Fruit fly (Drosophila melanogaster) whole organism, prepupa: ENCODE measurements around the gene Ppi1.

Experiments used
- Blimp-1 ChIP-seq: fragments of 200-800 bp; sonication (Bioruptor generic); optimal IDR thresholded peaks from 3 replicates; lab custom pipeline; 2017; ENCODE audit warnings: missing biosample characterization, missing genetic modification characterization, mild to moderate bottlenecking, moderate library complexity, missing genetic modification reagents
- CG10631 ChIP-seq: fragments of 200-800 bp; sonication (Bioruptor generic); optimal IDR thresholded peaks from 2 replicates; lab custom pipeline; 2016; ENCODE audit warnings: missing biosample characterization, missing genetic modification characterization
- CG11294 ChIP-seq: fragments of 200-800 bp; sonication (Bioruptor generic); IDR thresholded peaks from 2 replicates; pipeline ENCODE4 v1.3.6; 2022; ENCODE audit warnings: missing biosample characterization, missing genetic modification characterization
- CG11762 ChIP-seq: fragments of 200-800 bp; sonication (Bioruptor generic); optimal IDR thresholded peaks from 3 replicates; lab custom pipeline; 2016; ENCODE audit warnings: missing biosample characterization, missing genetic modification characterization; ENCODE audit not compliant: insufficient read depth
- CG15336 ChIP-seq: fragments of 200-800 bp; sonication (Bioruptor generic); IDR thresholded peaks from 2 replicates; pipeline ENCODE4 v1.3.6; 2022; ENCODE audit warnings: missing biosample characterization, missing genetic modification characterization
- CG16779 ChIP-seq: fragments of 200-800 bp; sonication (Bioruptor generic); optimal IDR thresholded peaks from 3 replicates; lab custom pipeline; 2017; ENCODE audit warnings: missing biosample characterization, mild to moderate bottlenecking, missing genetic modification characterization
- CG32006 ChIP-seq: fragments of 200-800 bp; sonication (Bioruptor generic); optimal IDR thresholded peaks from 3 replicates; lab custom pipeline; 2017; ENCODE audit warnings: missing biosample characterization, mild to moderate bottlenecking, missing genetic modification characterization
- CG34406 ChIP-seq: fragments of 200-800 bp; sonication (Bioruptor generic); optimal IDR thresholded peaks from 3 replicates; lab custom pipeline; 2016; ENCODE audit warnings: missing biosample characterization, missing genetic modification characterization
- CG3919 ChIP-seq: fragments of 200-800 bp; sonication (Bioruptor generic); optimal IDR thresholded peaks from 3 replicates; lab custom pipeline; 2016; ENCODE audit warnings: missing biosample characterization, missing genetic modification characterization
- CG4318 ChIP-seq: fragments of 200-800 bp; sonication (Bioruptor generic); optimal IDR thresholded peaks from 3 replicates; lab custom pipeline; 2017; ENCODE audit warnings: missing biosample characterization, mild to moderate bottlenecking, missing genetic modification characterization
- CG6163 ChIP-seq: fragments of 200-800 bp; sonication (Bioruptor generic); IDR thresholded peaks from 3 replicates; pipeline ENCODE4 v1.3.6; 2022; ENCODE audit warnings: missing biosample characterization, missing genetic modification characterization
- CG6276 ChIP-seq: fragments of 200-800 bp; sonication (Bioruptor generic); optimal IDR thresholded peaks from 2 replicates; lab custom pipeline; 2017; ENCODE audit warnings: missing biosample characterization, mild to moderate bottlenecking, missing genetic modification characterization
- CG6792 ChIP-seq: fragments of 200-800 bp; sonication (Bioruptor generic); optimal IDR thresholded peaks from 3 replicates; lab custom pipeline; 2016; ENCODE audit warnings: missing biosample characterization, missing genetic modification characterization
- CG6808 ChIP-seq: fragments of 200-800 bp; sonication (Bioruptor generic); optimal IDR thresholded peaks from 3 replicates; lab custom pipeline; 2017; ENCODE audit warnings: missing biosample characterization, missing genetic modification characterization, mild to moderate bottlenecking, moderate library complexity, missing genetic modification reagents
- CG6854 ChIP-seq: fragments of 200-800 bp; sonication (Bioruptor generic); optimal IDR thresholded peaks from 2 replicates; lab custom pipeline; 2017; ENCODE audit warnings: missing biosample characterization, mild to moderate bottlenecking, missing genetic modification characterization
- CG8119 ChIP-seq: fragments of 200-800 bp; sonication (Bioruptor generic); IDR thresholded peaks from 3 replicates; pipeline ENCODE4 v1.3.6; 2022; ENCODE audit warnings: missing biosample characterization, missing genetic modification characterization
- CG8319 ChIP-seq: fragments of 200-800 bp; sonication (Bioruptor generic); optimal IDR thresholded peaks from 3 replicates; lab custom pipeline; 2016; ENCODE audit warnings: missing biosample characterization, missing genetic modification characterization
- CG8632 ChIP-seq: fragments of 200-800 bp; sonication (Bioruptor generic); optimal IDR thresholded peaks from 3 replicates; lab custom pipeline; 2016; ENCODE audit warnings: missing biosample characterization, missing genetic modification characterization
- Eip75B ChIP-seq: fragments of 200-800 bp; sonication (Bioruptor generic); optimal IDR thresholded peaks from 3 replicates; lab custom pipeline; 2016; ENCODE audit warnings: missing biosample characterization, missing genetic modification characterization
- Eip78C ChIP-seq: fragments of 200-800 bp; sonication (Bioruptor generic); peaks from one replicate; lab custom pipeline; 2016; ENCODE audit warnings: missing biosample characterization, missing genetic modification characterization
- Eip93F ChIP-seq: fragments of 200-800 bp; sonication (Bioruptor generic); optimal IDR thresholded peaks from 2 replicates; lab custom pipeline; 2016; ENCODE audit warnings: missing biosample characterization, mild to moderate bottlenecking, missing genetic modification characterization
- Ets96B ChIP-seq: fragments of 200-800 bp; optimal IDR thresholded peaks from 2 replicates; lab custom pipeline; 2019; ENCODE audit warnings: missing biosample characterization, mild to moderate bottlenecking, missing genetic modification characterization, moderate library complexity
- Gug ChIP-seq: fragments of 200-800 bp; sonication (Bioruptor generic); IDR thresholded peaks from 2 replicates; pipeline ENCODE4 v1.3.6; 2022; ENCODE audit warnings: missing biosample characterization, missing genetic modification characterization
- Hr38 ChIP-seq: sonication (Bioruptor generic); optimal IDR thresholded peaks from 2 replicates; lab custom pipeline; 2016; ENCODE audit warnings: missing biosample characterization, missing genetic modification characterization
- Lpt ChIP-seq: fragments of 200-800 bp; sonication (Bioruptor generic); optimal IDR thresholded peaks from 3 replicates; lab custom pipeline; 2016; ENCODE audit warnings: missing biosample characterization, missing genetic modification characterization
- Smox ChIP-seq: fragments of 200-800 bp; sonication (Bioruptor generic); optimal IDR thresholded peaks from 3 replicates; lab custom pipeline; 2016; ENCODE audit warnings: missing biosample characterization, missing genetic modification characterization
- Sox14 ChIP-seq: fragments of 200-800 bp; sonication (Bioruptor generic); optimal IDR thresholded peaks from 3 replicates; lab custom pipeline; 2016; ENCODE audit warnings: missing biosample characterization, missing genetic modification characterization
- achi ChIP-seq: fragments of 200-800 bp; sonication (Bioruptor generic); optimal IDR thresholded peaks from 3 replicates; lab custom pipeline; 2016; ENCODE audit warnings: missing biosample characterization, missing genetic modification characterization
- acj6 ChIP-seq: fragments of 200-800 bp; sonication (Bioruptor generic); optimal IDR thresholded peaks from 3 replicates; lab custom pipeline; 2016; ENCODE audit warnings: missing biosample characterization, missing genetic modification characterization
- cyc ChIP-seq: fragments of 200-800 bp; sonication (Bioruptor generic); optimal IDR thresholded peaks from 3 replicates; lab custom pipeline; 2016; ENCODE audit warnings: missing biosample characterization, missing genetic modification characterization
- dsx ChIP-seq: fragments of 200-800 bp; optimal IDR thresholded peaks from 3 replicates; lab custom pipeline; 2019; ENCODE audit warnings: missing biosample characterization, mild to moderate bottlenecking, missing genetic modification characterization, moderate library complexity; ENCODE audit not compliant: poor library complexity, severe bottlenecking
- eg ChIP-seq: fragments of 200-800 bp; sonication (Bioruptor generic); IDR thresholded peaks from 3 replicates; pipeline ENCODE4 v1.3.6; 2022; ENCODE audit warnings: missing biosample characterization, missing genetic modification characterization
- esn ChIP-seq: fragments of 200-800 bp; sonication (Bioruptor generic); optimal IDR thresholded peaks from 2 replicates; lab custom pipeline; 2016; ENCODE audit warnings: missing biosample characterization, mild to moderate bottlenecking, missing genetic modification characterization, moderate library complexity
- fd59A ChIP-seq: fragments of 200-800 bp; sonication (Bioruptor generic); optimal IDR thresholded peaks from 2 replicates; lab custom pipeline; 2017; ENCODE audit warnings: missing biosample characterization, mild to moderate bottlenecking, missing genetic modification characterization, missing genetic modification reagents
- fd85E ChIP-seq: fragments of 200-800 bp; sonication (Bioruptor generic); optimal IDR thresholded peaks from 3 replicates; lab custom pipeline; 2016; ENCODE audit warnings: missing biosample characterization, missing genetic modification characterization
- fkh ChIP-seq: fragments of 200-800 bp; sonication (Bioruptor generic); optimal IDR thresholded peaks from 3 replicates; lab custom pipeline; 2017; ENCODE audit warnings: missing biosample characterization, mild to moderate bottlenecking, missing genetic modification characterization, moderate library complexity
- lz ChIP-seq: fragments of 200-800 bp; sonication (Bioruptor generic); optimal IDR thresholded peaks from 3 replicates; lab custom pipeline; 2016; ENCODE audit warnings: missing biosample characterization, missing genetic modification characterization
- net ChIP-seq: fragments of 200-800 bp; sonication (Bioruptor generic); optimal IDR thresholded peaks from 3 replicates; lab custom pipeline; 2016; ENCODE audit warnings: missing biosample characterization, missing genetic modification characterization
- pdm3 ChIP-seq: fragments of 200-800 bp; sonication (Bioruptor generic); optimal IDR thresholded peaks from 3 replicates; lab custom pipeline; 2016; ENCODE audit warnings: missing biosample characterization, missing genetic modification characterization
- salr ChIP-seq, 2 experiments: fragments of 200-800 bp; sonication (Bioruptor generic); optimal IDR thresholded peaks; 3 replicates each; lab custom pipeline; 2016 to 2018; ENCODE audit warnings: missing biosample characterization in 2 of 2, missing genetic modification characterization in 2 of 2, mild to moderate bottlenecking in 1 of 2
- spab ChIP-seq: fragments of 200-800 bp; sonication (Bioruptor generic); optimal IDR thresholded peaks from 2 replicates; lab custom pipeline; 2017; ENCODE audit warnings: missing biosample characterization, mild to moderate bottlenecking, missing genetic modification characterization, missing genetic modification reagents
- svp ChIP-seq: fragments of 200-800 bp; sonication (Bioruptor generic); peaks from one replicate; lab custom pipeline; 2016; ENCODE audit warnings: missing biosample characterization, missing genetic modification characterization
- topi ChIP-seq: fragments of 200-800 bp; sonication (Bioruptor generic); optimal IDR thresholded peaks from 3 replicates; lab custom pipeline; 2016; ENCODE audit warnings: missing biosample characterization, missing genetic modification characterization
- vri ChIP-seq: fragments of 200-800 bp; sonication (Bioruptor generic); optimal IDR thresholded peaks from 3 replicates; lab custom pipeline; 2016; ENCODE audit warnings: missing biosample characterization, mild to moderate bottlenecking, missing genetic modification characterization

Gene Ppi1

dm6 chr3R:30100976-30101332 is 28.0 kb downstream of the Ppi1 start (continued):
- peak; percentile 41 for TF ChIP-seq topi
- TF ChIP-seq CG6792 (GFP tag; lab: Kevin White, UChicago): no peak
- TF ChIP-seq CG10631 (GFP tag; lab: Kevin White, UChicago): peak; percentile 50
- TF ChIP-seq cyc (GFP tag; lab: Kevin White, UChicago): no peak
- TF ChIP-seq Eip75B (GFP tag; lab: Kevin White, UChicago): peak; percentile 31
- TF ChIP-seq dsx (GFP tag; lab: Kevin White, UChicago): peak; percentile 32
- TF ChIP-seq Gug (GFP tag; lab: Robert Waterston, UW): no peak
- TF ChIP-seq Smox: peak; percentile 44
- TF ChIP-seq svp: no peak
- peak; percentile 38 for TF ChIP-seq Sox14 (GFP tag; lab: Kevin White, UChicago)
- no peak for TF ChIP-seq CG16779 (tag; lab: Kevin White, UChicago)
- peak; percentile 49 for TF ChIP-seq esn (GFP tag; lab: Kevin White, UChicago)
- TF ChIP-seq net (GFP tag; lab: Kevin White, UChicago): peak; percentile 9
- TF ChIP-seq fkh (GFP tag; lab: Kevin White, UChicago): no peak
- peak; percentile 4 for TF ChIP-seq CG34406
- peak; percentile 40 for TF ChIP-seq lz (GFP tag; lab: Kevin White, UChicago)
- TF ChIP-seq CG6808 (GFP tag; lab: Kevin White, UChicago): peak; percentile 54
- no peak for TF ChIP-seq fd85E (GFP tag; lab: Kevin White, UChicago)

dm6 chr3R:30100325-30100975 is 28.5 kb downstream of the Ppi1 start:
- peak; percentile 38; the same call in 1 of the 3 replicates for TF ChIP-seq CG8119 (GFP tag; lab: Robert Waterston, UW)
- no peak for TF ChIP-seq Eip93F
- peak; percentile 58 for TF ChIP-seq Eip78C (GFP tag; lab: Kevin White, UChicago)
- TF ChIP-seq vri: peak; percentile 89
- TF ChIP-seq topi: no peak
- no peak for TF ChIP-seq pdm3 (GFP tag; lab: Kevin White, UChicago)
- TF ChIP-seq achi: no peak
- TF ChIP-seq CG4318 (GFP tag; lab: Kevin White, UChicago): no peak
- no peak for TF ChIP-seq salr (GFP tag; optimal IDR thresholded peaks at IDR 0.05; lab: Kevin White, UChicago)
- TF ChIP-seq fkh (GFP tag; lab: Kevin White, UChicago): no peak
- no peak for TF ChIP-seq lz (GFP tag; lab: Kevin White, UChicago)
- no peak; the same call in 1 of the 3 replicates for TF ChIP-seq eg (GFP tag; lab: Robert Waterston, UW)
- no peak for TF ChIP-seq Eip75B (GFP tag; lab: Kevin White, UChicago)
- TF ChIP-seq CG6854 (GFP tag; lab: Kevin White, UChicago): peak; percentile 58
- TF ChIP-seq Ets96B (tag; lab: Kevin White, UChicago): no peak
- no peak for TF ChIP-seq spab (GFP tag; lab: Kevin White, UChicago)
- TF ChIP-seq Lpt (GFP tag; lab: Kevin White, UChicago): peak; percentile 62
- no peak for TF ChIP-seq Hr38
- TF ChIP-seq net (GFP tag; lab: Kevin White, UChicago): no peak
- TF ChIP-seq CG11762 (GFP tag; lab: Kevin White, UChicago): no peak
- TF ChIP-seq CG3919 (GFP tag; lab: Kevin White, UChicago): no peak
- no peak for TF ChIP-seq CG6808 (GFP tag; lab: Kevin White, UChicago)
- no peak for TF ChIP-seq cyc (GFP tag; lab: Kevin White, UChicago)
- TF ChIP-seq Gug (GFP tag; lab: Robert Waterston, UW): no peak
- no peak for TF ChIP-seq CG8632 (GFP tag; lab: Kevin White, UChicago)
- no peak for TF ChIP-seq CG34406
- TF ChIP-seq CG6276 (GFP tag; lab: Kevin White, UChicago): peak; percentile 3
- TF ChIP-seq svp: peak; percentile 39
- peak; percentile 86 for TF ChIP-seq CG6163 (GFP tag; lab: Robert Waterston, UW)
- TF ChIP-seq CG15336 (GFP tag; lab: Robert Waterston, UW): no peak
- TF ChIP-seq CG11294 (GFP tag; lab: Robert Waterston, UW): no peak
- TF ChIP-seq CG32006: no peak
- TF ChIP-seq fd59A (GFP tag; lab: Kevin White, UChicago): no peak
- no peak for TF ChIP-seq CG8319
- TF ChIP-seq acj6 (GFP tag; lab: Kevin White, UChicago): no peak
- TF ChIP-seq Blimp-1: peak; percentile 54
